Worm (Caenorhabditis elegans) whole organism, late embryonic: ENCODE measurements around the gene Y42G9A.2.
A peak's percentile ranks its signal among the peaks of the same experiment; 100 is the strongest.

ENCODE experiments used
- C08G9.2 ChIP-seq: sonication (generic microtip); optimal IDR thresholded peaks from 2 replicates; lab custom pipeline; 2016; ENCODE audit warnings: mild to moderate bottlenecking, missing genetic modification characterization, moderate library complexity, missing compliant biosample characterization
- K02D7.2 ChIP-seq: sonication (generic microtip); optimal IDR thresholded peaks from 2 replicates; lab custom pipeline; 2017; ENCODE audit warnings: mild to moderate bottlenecking, missing genetic modification characterization, missing compliant biosample characterization
- K09A11.1 ChIP-seq: sonication (generic microtip); optimal IDR thresholded peaks from 2 replicates; lab custom pipeline; 2017; ENCODE audit warnings: antibody characterized with exemption, mild to moderate bottlenecking, missing genetic modification characterization, missing compliant biosample characterization; ENCODE audit not compliant: insufficient read depth
- T23F11.4 ChIP-seq: fragments of 200-800 bp; sonication (Bioruptor generic); optimal IDR thresholded peaks from 2 replicates; lab custom pipeline; 2018; ENCODE audit warnings: mild to moderate bottlenecking, missing genetic modification characterization, missing compliant biosample characterization
- Y22D7AL.16 ChIP-seq: sonication (generic microtip); optimal IDR thresholded peaks from 2 replicates; lab custom pipeline; 2016; ENCODE audit warnings: missing genetic modification characterization, missing compliant biosample characterization
- ahr-1 ChIP-seq: sonication (generic microtip); optimal IDR thresholded peaks from 2 replicates; lab custom pipeline; 2016; ENCODE audit warnings: missing genetic modification characterization, missing compliant biosample characterization
- ama-1 ChIP-seq: fragments of 150-350 bp; optimal IDR thresholded peaks from 2 replicates; lab custom pipeline; 2014
- ceh-18 ChIP-seq: sonication (generic microtip); optimal IDR thresholded peaks from 2 replicates; lab custom pipeline; 2016; ENCODE audit warnings: missing genetic modification characterization, missing compliant biosample characterization
- ceh-19 ChIP-seq: fragments of 200-800 bp; sonication (Bioruptor generic); optimal IDR thresholded peaks from 2 replicates; lab custom pipeline; 2018; ENCODE audit warnings: mild to moderate bottlenecking, missing genetic modification characterization, missing compliant biosample characterization
- ceh-31 ChIP-seq: sonication (generic microtip); optimal IDR thresholded peaks from 2 replicates; lab custom pipeline; 2016; ENCODE audit warnings: missing genetic modification characterization, missing compliant biosample characterization
- ceh-6 ChIP-seq: fragments of 200-800 bp; sonication (Bioruptor generic); optimal IDR thresholded peaks from 2 replicates; lab custom pipeline; 2018; ENCODE audit warnings: mild to moderate bottlenecking, missing genetic modification characterization, missing compliant biosample characterization
- che-1 ChIP-seq: sonication (generic microtip); optimal IDR thresholded peaks from 2 replicates; lab custom pipeline; 2016; ENCODE audit warnings: mild to moderate bottlenecking, missing genetic modification characterization, missing compliant biosample characterization
- dmd-4 ChIP-seq: sonication (generic microtip); optimal IDR thresholded peaks from 2 replicates; lab custom pipeline; 2016; ENCODE audit warnings: borderline replicate concordance, missing genetic modification characterization, missing compliant biosample characterization
- elt-2 ChIP-seq: sonication (generic microtip); optimal IDR thresholded peaks from 2 replicates; lab custom pipeline; 2016; ENCODE audit warnings: missing genetic modification reagents, missing genetic modification characterization, missing compliant biosample characterization
- elt-4 ChIP-seq: sonication (generic microtip); optimal IDR thresholded peaks from 2 replicates; lab custom pipeline; 2016; ENCODE audit warnings: missing genetic modification characterization, missing compliant biosample characterization
- ets-4 ChIP-seq: sonication (generic microtip); optimal IDR thresholded peaks from 2 replicates; lab custom pipeline; 2016; ENCODE audit warnings: missing genetic modification characterization, missing compliant biosample characterization
- eyg-1 ChIP-seq: sonication (generic microtip); optimal IDR thresholded peaks from 2 replicates; lab custom pipeline; 2016; ENCODE audit warnings: missing genotype, missing genetic modification characterization, missing compliant biosample characterization
- fkh-10 ChIP-seq: fragments of 150-350 bp; optimal IDR thresholded peaks from 2 replicates; lab custom pipeline; 2014; ENCODE audit warnings: missing biosample characterization, missing genetic modification reagents, missing genetic modification characterization
- gmeb-2 ChIP-seq: sonication (generic microtip); optimal IDR thresholded peaks from 2 replicates; lab custom pipeline; 2016; ENCODE audit warnings: missing genetic modification characterization, inconsistent platforms, missing compliant biosample characterization
- hlh-13 ChIP-seq: fragments of 200-800 bp; sonication (Bioruptor generic); optimal IDR thresholded peaks from 2 replicates; lab custom pipeline; 2018; ENCODE audit warnings: mild to moderate bottlenecking, missing genetic modification characterization, missing compliant biosample characterization
- hlh-6 ChIP-seq: sonication (generic microtip); optimal IDR thresholded peaks from 2 replicates; lab custom pipeline; 2016; ENCODE audit warnings: missing genotype, missing genetic modification characterization, missing compliant biosample characterization
- hlh-8 ChIP-seq: sonication (generic microtip); optimal IDR thresholded peaks from 2 replicates; lab custom pipeline; 2016; ENCODE audit warnings: missing genotype, missing genetic modification characterization, missing compliant biosample characterization
- lin-11 ChIP-seq: fragments of 200-800 bp; sonication (Bioruptor generic); optimal IDR thresholded peaks from 2 replicates; lab custom pipeline; 2018; ENCODE audit warnings: mild to moderate bottlenecking, missing genetic modification characterization, missing compliant biosample characterization
- madf-2 ChIP-seq: sonication (generic microtip); optimal IDR thresholded peaks from 2 replicates; lab custom pipeline; 2017; ENCODE audit warnings: missing genetic modification characterization, missing compliant biosample characterization
- mec-3 ChIP-seq: sonication (generic microtip); optimal IDR thresholded peaks from 2 replicates; lab custom pipeline; 2016; ENCODE audit warnings: borderline replicate concordance, missing genetic modification characterization, missing compliant biosample characterization
- nfya-1 ChIP-seq: sonication (generic microtip); optimal IDR thresholded peaks from 2 replicates; lab custom pipeline; 2017; ENCODE audit warnings: missing genetic modification characterization, mild to moderate bottlenecking, missing compliant biosample characterization, antibody characterized with exemption, moderate library complexity
- nhr-11 ChIP-seq: fragments of 150-350 bp; optimal IDR thresholded peaks from 2 replicates; lab custom pipeline; 2014; ENCODE audit warnings: missing biosample characterization, missing genetic modification characterization
- nhr-232 ChIP-seq: sonication (generic microtip); optimal IDR thresholded peaks from 2 replicates; lab custom pipeline; 2016; ENCODE audit warnings: missing genetic modification characterization, missing compliant biosample characterization
- npax-4 ChIP-seq: sonication (generic microtip); optimal IDR thresholded peaks from 2 replicates; lab custom pipeline; 2016; ENCODE audit warnings: missing genetic modification characterization, missing compliant biosample characterization
- odd-2 ChIP-seq: sonication (generic microtip); optimal IDR thresholded peaks from 2 replicates; lab custom pipeline; 2017; ENCODE audit warnings: antibody characterized with exemption, mild to moderate bottlenecking, missing genetic modification characterization, missing compliant biosample characterization
- pag-3 ChIP-seq: sonication (generic microtip); optimal IDR thresholded peaks from 2 replicates; lab custom pipeline; 2016; ENCODE audit warnings: missing compliant biosample characterization, missing genetic modification characterization, borderline replicate concordance
- pat-9 ChIP-seq: fragments of 200-800 bp; sonication (Bioruptor generic); optimal IDR thresholded peaks from 2 replicates; lab custom pipeline; 2018; ENCODE audit warnings: mild to moderate bottlenecking, missing genetic modification characterization, moderate library complexity, missing compliant biosample characterization
- pqm-1 ChIP-seq: sonication (generic microtip); optimal IDR thresholded peaks from 2 replicates; lab custom pipeline; 2016; ENCODE audit warnings: missing genetic modification characterization, missing compliant biosample characterization
- ref-2 ChIP-seq: sonication (generic microtip); optimal IDR thresholded peaks from 2 replicates; lab custom pipeline; 2016; ENCODE audit warnings: missing genetic modification characterization, missing compliant biosample characterization
- rnt-1 ChIP-seq: sonication (generic microtip); optimal IDR thresholded peaks from 2 replicates; lab custom pipeline; 2016; ENCODE audit warnings: missing genetic modification characterization, missing compliant biosample characterization
- sdc-2 ChIP-seq: sonication (generic microtip); optimal IDR thresholded peaks from 2 replicates; lab custom pipeline; 2016; ENCODE audit warnings: missing genotype, missing genetic modification characterization, missing compliant biosample characterization
- sox-4 ChIP-seq: sonication (generic microtip); optimal IDR thresholded peaks from 2 replicates; lab custom pipeline; 2017; ENCODE audit warnings: mild to moderate bottlenecking, missing genetic modification characterization, inconsistent platforms, missing compliant biosample characterization
- tbx-2 ChIP-seq: sonication (generic microtip); optimal IDR thresholded peaks from 2 replicates; lab custom pipeline; 2016; ENCODE audit warnings: missing genetic modification characterization, missing compliant biosample characterization
- ttx-3 ChIP-seq: sonication (generic microtip); optimal IDR thresholded peaks from 2 replicates; lab custom pipeline; 2016; ENCODE audit warnings: missing genetic modification reagents, missing genetic modification characterization, missing compliant biosample characterization
- unc-3 ChIP-seq, 2 experiments: fragments of 200-800 bp in 1 of 2; sonication (Bioruptor generic) in 1 of 2; sonication (generic microtip) in 1 of 2; conservative IDR thresholded peaks in 1 of 2; optimal IDR thresholded peaks in 1 of 2; 2 replicates each; pipeline versions ENCODE4 v1.3.6 to Lab custom; 2016 to 2022; ENCODE audit warnings: missing compliant biosample characterization in 2 of 2, missing genetic modification characterization in 2 of 2, missing genetic modification reagents in 1 of 2
- unc-42 ChIP-seq: sonication (generic microtip); optimal IDR thresholded peaks from 2 replicates; lab custom pipeline; 2016; ENCODE audit warnings: missing genotype, missing genetic modification characterization, missing compliant biosample characterization
- unc-55 ChIP-seq: sonication (generic microtip); optimal IDR thresholded peaks from 2 replicates; lab custom pipeline; 2017; ENCODE audit warnings: missing biosample characterization, missing genetic modification reagents, missing genetic modification characterization
- ztf-16 ChIP-seq: sonication (generic microtip); optimal IDR thresholded peaks from 2 replicates; lab custom pipeline; 2017; ENCODE audit warnings: missing genetic modification characterization, missing compliant biosample characterization

Y42G9A.2 gene

ce11 chrIII:6133389-6133789, 14.6 kb upstream of the Y42G9A.2 start (continued):
- peak; percentile 65 for TF ChIP-seq pat-9
- TF ChIP-seq, all 69 proteins: peak for 21; not testable (repeated sequence) for 48

ce11 chrIII:6134111-6134510, 13.9 kb upstream of the Y42G9A.2 start:
- no peak for TF ChIP-seq ama-1 (lab: Kevin White, UChicago)
- TF ChIP-seq elt-2 (tag; lab: Kevin White, UChicago) = peak; percentile 47

- no peak for TF ChIP-seq madf-2 (tag; lab: Kevin White, UChicago)
- no peak for TF ChIP-seq ets-4 (tag; lab: Kevin White, UChicago)
- TF ChIP-seq unc-42 (tag; lab: Kevin White, UChicago) = peak; percentile 74
- peak; percentile 30 for TF ChIP-seq ref-2 (tag; lab: Kevin White, UChicago)
- no peak for TF ChIP-seq ceh-18 (tag; lab: Kevin White, UChicago)
- TF ChIP-seq unc-55 = no peak
- TF ChIP-seq T23F11.4 = no peak
- no peak for TF ChIP-seq lin-11 (tag; lab: Kevin White, UChicago)
- TF ChIP-seq sox-4 (tag; lab: Kevin White, UChicago) = no peak
- TF ChIP-seq tbx-2 (tag; lab: Kevin White, UChicago) = peak; percentile 29
- TF ChIP-seq hlh-13 (GFP tag; lab: Kevin White, UChicago) = no peak
- TF ChIP-seq C08G9.2 = no peak
- peak; percentile 10 for TF ChIP-seq ceh-19 (GFP tag; lab: Kevin White, UChicago)
- TF ChIP-seq ttx-3 (tag; lab: Kevin White, UChicago) = no peak
- TF ChIP-seq nhr-11 (tag; lab: Kevin White, UChicago) = no peak
- TF ChIP-seq sdc-2 = peak; percentile 22
- TF ChIP-seq rnt-1 (tag; lab: Kevin White, UChicago) = no peak
- no peak for TF ChIP-seq K02D7.2 (tag; lab: Kevin White, UChicago)
- no peak for TF ChIP-seq npax-4 (tag; lab: Kevin White, UChicago)
- TF ChIP-seq Y22D7AL.16 (tag; lab: Kevin White, UChicago) = no peak
- TF ChIP-seq che-1 (tag; lab: Kevin White, UChicago) = no peak
- no peak for TF ChIP-seq mec-3 (tag; lab: Kevin White, UChicago)
- TF ChIP-seq unc-3 (GFP tag; conservative IDR thresholded peaks at IDR 0.05; lab: Robert Waterston, UW) = no peak
- no peak for TF ChIP-seq unc-3 (tag; optimal IDR thresholded peaks at IDR 0.05; lab: Kevin White, UChicago)
- TF ChIP-seq ceh-6 (GFP tag; lab: Kevin White, UChicago) = no peak
- TF ChIP-seq K09A11.1 = no peak
- TF ChIP-seq dmd-4 = no peak
- no peak for TF ChIP-seq nhr-232 (tag; lab: Kevin White, UChicago)
- TF ChIP-seq ztf-16 (tag; lab: Kevin White, UChicago) = no peak
- no peak for TF ChIP-seq fkh-10
- no peak for TF ChIP-seq gmeb-2 (tag; lab: Kevin White, UChicago)
- TF ChIP-seq odd-2 = no peak
- TF ChIP-seq ama-1 (lab: Kevin White, UChicago) = no peak
- TF ChIP-seq pag-3 (tag; lab: Kevin White, UChicago) = no peak
- TF ChIP-seq nfya-1 (tag; lab: Kevin White, UChicago) = no peak
- TF ChIP-seq hlh-8 = no peak
- peak; percentile 42 for TF ChIP-seq ceh-31 (tag; lab: Kevin White, UChicago)
- no peak for TF ChIP-seq elt-2 (tag; lab: Kevin White, UChicago)
- no peak for TF ChIP-seq pqm-1 (tag; lab: Kevin White, UChicago)
- TF ChIP-seq eyg-1 (tag; lab: Kevin White, UChicago) = no peak
- no peak for TF ChIP-seq ahr-1 (tag; lab: Kevin White, UChicago)
- no peak for TF ChIP-seq elt-4 (tag; lab: Kevin White, UChicago)
- TF ChIP-seq hlh-6 (tag; lab: Kevin White, UChicago) = no peak
Measured at ce11 chrIII:6135211-6135610, 12.8 kb upstream of the Y42G9A.2 start.
